ENCODE assay signal across 5 worm cellular contexts in the genomic region with DNA sequence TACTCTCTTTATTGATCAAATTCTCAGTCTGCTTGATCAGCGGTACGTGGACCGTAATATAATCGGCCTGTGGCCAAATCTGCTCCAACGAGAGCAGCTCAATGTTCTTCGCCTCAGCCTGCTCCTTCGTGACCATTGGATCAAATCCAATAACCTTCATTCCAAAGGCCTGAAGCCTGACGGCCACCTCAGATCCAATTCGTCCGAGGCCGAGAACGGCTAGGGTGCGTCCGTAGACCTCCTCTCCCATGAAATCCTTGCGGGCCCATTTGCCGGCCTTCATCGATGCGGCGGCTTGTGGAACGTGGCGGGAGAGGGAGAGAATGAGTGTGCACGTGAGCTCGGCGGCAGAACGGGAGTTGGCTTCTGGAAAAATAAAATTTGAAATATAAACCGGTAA.
TF ChIP-seq lines count a peak whose summit lies in the region.

No protein-coding gene starts in this region.

TF ChIP-seq in whole organism, L2 larva, 48 proteins besides CTCF, POLR2A, EP300 and RAD21:
- TF ChIP-seq ama-1 (optimal IDR thresholded peaks at IDR 0.05; lab: Kevin White, UChicago) (peak; percentile 19), zag-1 (tag; optimal IDR thresholded peaks at IDR 0.05; lab: Kevin White, UChicago) (no peak), nhr-25 (tag; optimal IDR thresholded peaks at IDR 0.05; lab: Kevin White, UChicago) (no peak)

TF ChIP-seq in whole organism, L3 larva, 47 proteins besides CTCF, POLR2A, EP300 and RAD21:
- TF ChIP-seq ceh-9 (tag; optimal IDR thresholded peaks at IDR 0.05; lab: Kevin White, UChicago) (no peak), pha-4 (tag; optimal IDR thresholded peaks at IDR 0.05; lab: Kevin White, UChicago) (no peak), lsy-12 (tag; optimal IDR thresholded peaks at IDR 0.05; lab: Kevin White, UChicago) (no peak), ama-1 (optimal IDR thresholded peaks at IDR 0.05; lab: Kevin White, UChicago) (peak; percentile 27), mml-1 (tag; optimal IDR thresholded peaks at IDR 0.05; lab: Kevin White, UChicago) (no peak), mdl-1 (tag; optimal IDR thresholded peaks at IDR 0.05; lab: Kevin White, UChicago) (no peak)

TF ChIP-seq in whole organism, L4 larva, 104 proteins besides CTCF, POLR2A, EP300 and RAD21:
- TF ChIP-seq set-16 (GFP tag; IDR thresholded peaks at IDR 0.05; lab: Robert Waterston, UW) (peak; percentile 79), dve-1 (tag; optimal IDR thresholded peaks at IDR 0.05; lab: Kevin White, UChicago; ENCODE audit: insufficient read depth) (no peak)

TF ChIP-seq in whole organism, early embryonic, 17 proteins besides CTCF, POLR2A, EP300 and RAD21:
- TF ChIP-seq ama-1 (optimal IDR thresholded peaks at IDR 0.05; lab: Kevin White, UChicago) (no peak), aly-1 (tag; optimal IDR thresholded peaks at IDR 0.05; lab: Kevin White, UChicago) (peak; percentile 23)

TF ChIP-seq in whole organism, young adult, 124 proteins besides CTCF, POLR2A, EP300 and RAD21:
- TF ChIP-seq egrh-3 (GFP tag; IDR thresholded peaks at IDR 0.05; lab: Robert Waterston, UW), result peak; percentile 36; the same call in 1 of the 2 replicates
- no peak for TF ChIP-seq nfya-2 (GFP tag; IDR thresholded peaks at IDR 0.05; lab: Robert Waterston, UW)
- TF ChIP-seq Y56A3A.18 (GFP tag; IDR thresholded peaks at IDR 0.05; lab: Robert Waterston, UW), result no peak
- peak; percentile 50; the same call in 1 of the 2 replicates for TF ChIP-seq zfh-2 (GFP tag; conservative IDR thresholded peaks at IDR 0.05; lab: Robert Waterston, UW)
- no peak for TF ChIP-seq C06A6.2 (GFP tag; conservative IDR thresholded peaks at IDR 0.05; lab: Robert Waterston, UW)
- TF ChIP-seq hlh-12 (tag; optimal IDR thresholded peaks at IDR 0.05; lab: Kevin White, UChicago), result no peak
